Worm (Caenorhabditis elegans) whole organism, midembryonic: Measurements from ENCODE around the gene C06B3.1.

Source experiments
- tab-1 ChIP-seq: fragments of 200-800 bp; sonication (Bioruptor generic); IDR thresholded peaks from 2 replicates; pipeline ENCODE4 v1.3.6; 2022; ENCODE audit warnings: missing genetic modification characterization, missing compliant biosample characterization
- ztf-23 ChIP-seq: fragments of 200-800 bp; sonication (Bioruptor generic); IDR thresholded peaks from 2 replicates; pipeline ENCODE4 v1.3.6; 2022; ENCODE audit warnings: missing genetic modification reagents, missing genetic modification characterization, missing compliant biosample characterization

ce11 chrV:13926398-13926797, 23.8 kb downstream of the C06B3.1 start, which contains the start of gene srxa-12:
- no peak for TF ChIP-seq ztf-23 (GFP tag; lab: Robert Waterston, UW)
- no peak for TF ChIP-seq tab-1 (GFP tag; lab: Robert Waterston, UW)
